Fruit fly (Drosophila melanogaster): ENCODE measurements around the gene Klp31E.

Gene Klp31E

dm6 chr2L:10408122-10408576 lies 5.7 kb upstream of the Klp31E start, which contains the start of the genes Ip259 and RpS27A (continued):
- TF ChIP-seq E2f2 (GFP tag; IDR thresholded peaks at IDR 0.05) (peak; percentile 27; the same call in 1 of the 2 replicates), lilli (GFP tag; optimal IDR thresholded peaks at IDR 0.05) (peak; percentile 48), prd (optimal IDR thresholded peaks at IDR 0.05) (no peak), prd (GFP tag; IDR thresholded peaks at IDR 0.05) (peak; percentile 62; the same call in 2 of the 3 replicates), Sry-β (GFP tag; optimal IDR thresholded peaks at IDR 0.05) (peak; percentile 53), hth (optimal IDR thresholded peaks at IDR 0.05) (no peak), CG14667 (GFP tag; IDR thresholded peaks at IDR 0.05) (no peak; the same call in 1 of the 2 replicates), hb (GFP tag; IDR thresholded peaks at IDR 0.05; ENCODE audit: partially characterized antibody) (no peak), Dek (tag; optimal IDR thresholded peaks at IDR 0.05) (no peak), Max (GFP tag; optimal IDR thresholded peaks at IDR 0.05) (peak; percentile 86), CG6272 (GFP tag; IDR thresholded peaks at IDR 0.05) (peak; percentile 61; the same call in 1 of the 2 replicates), Abd-B (GFP tag; optimal IDR thresholded peaks at IDR 0.05) (no peak), Rx (GFP tag; IDR thresholded peaks at IDR 0.05) (no peak; the same call in 1 of the 2 replicates), CG7928 (GFP tag; optimal IDR thresholded peaks at IDR 0.05) (peak; percentile 69), zfh2 (GFP tag; optimal IDR thresholded peaks at IDR 0.05) (peak; percentile 57), esg (GFP tag; conservative IDR thresholded peaks at IDR 0.05) (peak; percentile 31; the same call in 1 of the 2 replicates), sug (tag; optimal IDR thresholded peaks at IDR 0.05) (peak; percentile 75), NC2β (GFP tag; optimal IDR thresholded peaks at IDR 0.05) (peak; percentile 96), CG1832 (GFP tag; optimal IDR thresholded peaks at IDR 0.05) (no peak), grau (tag; optimal IDR thresholded peaks at IDR 0.05) (peak; percentile 69), cg (GFP tag; optimal IDR thresholded peaks at IDR 0.05) (no peak), CG8944 (GFP tag; optimal IDR thresholded peaks at IDR 0.05) (no peak), Oli (tag; optimal IDR thresholded peaks at IDR 0.05) (no peak), crp (GFP tag; optimal IDR thresholded peaks at IDR 0.05) (peak in 1 of 2 experiments; percentile 47), Asciz (GFP tag; optimal IDR thresholded peaks at IDR 0.05) (peak; percentile 70), YL-1 (GFP tag; optimal IDR thresholded peaks at IDR 0.05) (peak; percentile 93), dan (GFP tag; IDR thresholded peaks at IDR 0.05) (no peak), tgo (GFP tag; IDR thresholded peaks at IDR 0.05) (peak; percentile 55), lbe (GFP tag; optimal IDR thresholded peaks at IDR 0.05) (peak; percentile 61), tx (GFP tag; optimal IDR thresholded peaks at IDR 0.05) (no peak), onecut (GFP tag; IDR thresholded peaks at IDR 0.05) (peak; percentile 75), wor (GFP tag; IDR thresholded peaks at IDR 0.05) (no peak), gsb-n (tag; optimal IDR thresholded peaks at IDR 0.05) (peak; percentile 67), Dref (GFP tag; IDR thresholded peaks at IDR 0.05) (peak; percentile 57), odd (GFP tag; optimal IDR thresholded peaks at IDR 0.05) (peak; percentile 65), HLH54F (GFP tag; optimal IDR thresholded peaks at IDR 0.05) (peak; percentile 58), Hand (GFP tag; optimal IDR thresholded peaks at IDR 0.05) (peak; percentile 25), Fer1 (GFP tag; optimal IDR thresholded peaks at IDR 0.05) (peak; percentile 70), az2 (GFP tag; optimal IDR thresholded peaks at IDR 0.05) (peak; percentile 55), CG11723 (GFP tag; optimal IDR thresholded peaks at IDR 0.05) (peak; percentile 98), hbn (GFP tag; IDR thresholded peaks at IDR 0.05; ENCODE audit: partially characterized antibody) (no peak), Chrac-16 (GFP tag; optimal IDR thresholded peaks at IDR 0.05) (peak; percentile 52), Scr (GFP tag; IDR thresholded peaks at IDR 0.05; ENCODE audit: partially characterized antibody) (no peak), CG31388 (GFP tag; optimal IDR thresholded peaks at IDR 0.05) (no peak), CG2875 (GFP tag; optimal IDR thresholded peaks at IDR 0.05) (peak; percentile 56), Awh (GFP tag; IDR thresholded peaks at IDR 0.05) (peak; percentile 75), BtbVII (GFP tag; optimal IDR thresholded peaks at IDR 0.05) (peak; percentile 61), z (GFP tag; IDR thresholded peaks at IDR 0.05) (no peak), CG18476 (GFP tag; optimal IDR thresholded peaks at IDR 0.05) (peak; percentile 42), MESR4 (GFP tag; optimal IDR thresholded peaks at IDR 0.05) (peak; percentile 100), CG14710 (tag; optimal IDR thresholded peaks at IDR 0.05) (peak; percentile 73)

All from whole organism, embryonic.